Worm (Caenorhabditis elegans) whole organism, early embryonic: ENCODE measurements around the gene T16G12.13.

Experiments
- tbx-11 ChIP-seq: fragments of 200-800 bp; sonication (Bioruptor generic); IDR thresholded peaks from 2 replicates; pipeline ENCODE4 v1.3.6; 2022; ENCODE audit warnings: missing genetic modification characterization, missing compliant biosample characterization
- tbx-37 ChIP-seq: fragments of 200-800 bp; sonication (Bioruptor generic); conservative IDR thresholded peaks from 2 replicates; pipeline ENCODE4 v1.3.6; 2022; ENCODE audit warnings: missing genetic modification reagents, missing genetic modification characterization, missing compliant biosample characterization
- tra-4 ChIP-seq: sonication (generic microtip); optimal IDR thresholded peaks from 2 replicates; lab custom pipeline; 2017; ENCODE audit warnings: missing genetic modification characterization, missing compliant biosample characterization

ce11 chrIII:10106390-10106789 is 45.7 kb downstream of the T16G12.13 start, which contains the start of gene srt-55:
- no peak for TF ChIP-seq tbx-11 (GFP tag; lab: Robert Waterston, UW)
- TF ChIP-seq tra-4 (tag; lab: Kevin White, UChicago), result no peak
- no peak for TF ChIP-seq tbx-37 (GFP tag; lab: Robert Waterston, UW)
